Fruit fly (Drosophila melanogaster) whole organism, embryonic: ENCODE results near the gene CG9568.

ENCODE experiments used
- Adf1 ChIP-seq: fragments of 200-800 bp; sonication (Bioruptor generic); IDR thresholded peaks from 2 replicates; pipeline ENCODE4 v1.3.6; 2022; ENCODE audit warnings: missing biosample characterization, missing genetic modification characterization
- B-H2 ChIP-seq: fragments of 200-800 bp; sonication (Bioruptor generic); optimal IDR thresholded peaks from 2 replicates; lab custom pipeline; 2018; ENCODE audit warnings: missing biosample characterization, mild to moderate bottlenecking, missing genetic modification characterization
- BtbVII ChIP-seq: fragments of 200-800 bp; sonication (Bioruptor generic); optimal IDR thresholded peaks from 3 replicates; lab custom pipeline; 2017; ENCODE audit warnings: missing biosample characterization, mild to moderate bottlenecking, missing genetic modification characterization
- CG10267 ChIP-seq: fragments of 200-800 bp; sonication (Bioruptor generic); optimal IDR thresholded peaks from 2 replicates; lab custom pipeline; 2018; ENCODE audit warnings: missing biosample characterization, mild to moderate bottlenecking, missing genetic modification characterization, moderate library complexity
- CG10321 ChIP-seq: fragments of 200-800 bp; sonication (Bioruptor generic); IDR thresholded peaks from 2 replicates; pipeline ENCODE4 v1.3.6; 2022; ENCODE audit warnings: missing biosample characterization, missing genetic modification characterization
- CG11093 ChIP-seq: fragments of 200-800 bp; sonication (Bioruptor generic); IDR thresholded peaks from 3 replicates; pipeline ENCODE4 v1.3.6; 2022; ENCODE audit warnings: missing biosample characterization, missing genetic modification characterization
- CG12155 ChIP-seq: fragments of 200-800 bp; sonication (Bioruptor generic); optimal IDR thresholded peaks from 3 replicates; lab custom pipeline; 2016; ENCODE audit warnings: missing biosample characterization, missing genetic modification characterization
- CG12299 ChIP-seq: fragments of 200-800 bp; sonication (Bioruptor generic); optimal IDR thresholded peaks from 2 replicates; lab custom pipeline; 2018; ENCODE audit warnings: missing biosample characterization, mild to moderate bottlenecking, missing genetic modification characterization
- CG13424 ChIP-seq: fragments of 200-800 bp; sonication (Bioruptor generic); optimal IDR thresholded peaks from 2 replicates; lab custom pipeline; 2019; ENCODE audit warnings: missing biosample characterization, mild to moderate bottlenecking, missing genetic modification characterization, moderate library complexity
- CG14667 ChIP-seq: fragments of 200-800 bp; sonication (Bioruptor generic); IDR thresholded peaks from 2 replicates; pipeline ENCODE4 v1.3.6; 2022; ENCODE audit warnings: missing biosample characterization, missing genetic modification characterization
- CG15073 ChIP-seq: fragments of 200-800 bp; sonication (Bioruptor generic); optimal IDR thresholded peaks from 2 replicates; lab custom pipeline; 2016; ENCODE audit warnings: missing biosample characterization, missing genetic modification characterization
- CG15479 ChIP-seq: fragments of 200-800 bp; sonication (Bioruptor generic); optimal IDR thresholded peaks from 3 replicates; lab custom pipeline; 2019; ENCODE audit warnings: missing biosample characterization, mild to moderate bottlenecking, missing genetic modification characterization, moderate library complexity
- CG17186 ChIP-seq: fragments of 200-800 bp; sonication (Bioruptor generic); optimal IDR thresholded peaks from 3 replicates; lab custom pipeline; 2017; ENCODE audit warnings: missing biosample characterization, missing genetic modification reagents, missing genetic modification characterization
- CG17359 ChIP-seq: fragments of 200-800 bp; sonication (Bioruptor generic); optimal IDR thresholded peaks from 3 replicates; lab custom pipeline; 2018; ENCODE audit warnings: missing biosample characterization, mild to moderate bottlenecking, missing genetic modification characterization, moderate library complexity
- CG17829 ChIP-seq: fragments of 200-800 bp; optimal IDR thresholded peaks from 2 replicates; lab custom pipeline; 2019; ENCODE audit warnings: missing biosample characterization, mild to moderate bottlenecking, missing genetic modification characterization, moderate library complexity
- CG17912 ChIP-seq: fragments of 200-800 bp; sonication (Bioruptor generic); optimal IDR thresholded peaks from 2 replicates; lab custom pipeline; 2018; ENCODE audit warnings: missing biosample characterization, mild to moderate bottlenecking, missing genetic modification characterization
- CG32767 ChIP-seq: fragments of 200-800 bp; sonication (Bioruptor generic); IDR thresholded peaks from 2 replicates; pipeline ENCODE4 v1.3.6; 2022; ENCODE audit warnings: missing biosample characterization, missing genetic modification characterization
- CG4617 ChIP-seq: fragments of 200-800 bp; sonication (Bioruptor generic); optimal IDR thresholded peaks from 3 replicates; lab custom pipeline; 2016; ENCODE audit warnings: missing biosample characterization, missing genetic modification characterization, borderline replicate concordance
- CG4854 ChIP-seq: fragments of 200-800 bp; sonication (Bioruptor generic); optimal IDR thresholded peaks from 2 replicates; lab custom pipeline; 2016; ENCODE audit warnings: missing biosample characterization, missing genetic modification characterization, inconsistent platforms
- CG6683 ChIP-seq: fragments of 200-800 bp; sonication (Bioruptor generic); optimal IDR thresholded peaks from 2 replicates; lab custom pipeline; 2017; ENCODE audit warnings: missing biosample characterization, mild to moderate bottlenecking, missing genetic modification characterization, missing genetic modification reagents
- CG9876 ChIP-seq: fragments of 200-800 bp; sonication (Bioruptor generic); optimal IDR thresholded peaks from 2 replicates; lab custom pipeline; 2016; ENCODE audit warnings: missing biosample characterization, missing genetic modification characterization
- Dad ChIP-seq: fragments of 200-800 bp; sonication (Bioruptor generic); optimal IDR thresholded peaks from 3 replicates; lab custom pipeline; 2016; ENCODE audit warnings: missing biosample characterization, missing genetic modification characterization
- Dbx ChIP-seq: fragments of 200-800 bp; sonication (Bioruptor generic); IDR thresholded peaks from 3 replicates; pipeline ENCODE4 v1.3.6; 2022; ENCODE audit warnings: missing biosample characterization, missing genetic modification characterization
- Eip74EF ChIP-seq, 2 experiments: fragments of 200-800 bp in 1 of 2; fragments of >200 bp in 1 of 2; sonication (Bioruptor generic) in 1 of 2; optimal IDR thresholded peaks; 2 replicates each; lab custom pipeline; 2017 to 2019; ENCODE audit warnings: missing biosample characterization in 2 of 2, missing genetic modification characterization in 2 of 2, mild to moderate bottlenecking in 1 of 2, moderate library complexity in 1 of 2
- Ets65A ChIP-seq: fragments of 200-800 bp; sonication (Bioruptor generic); peaks from one replicate; lab custom pipeline; 2016; ENCODE audit warnings: missing biosample characterization, missing genetic modification characterization
- Fer1 ChIP-seq: fragments of 200-800 bp; sonication (Bioruptor generic); optimal IDR thresholded peaks from 2 replicates; lab custom pipeline; 2017; ENCODE audit warnings: missing biosample characterization, mild to moderate bottlenecking, missing genetic modification characterization
- Hmx ChIP-seq: fragments of 200-800 bp; sonication (Bioruptor generic); optimal IDR thresholded peaks from 2 replicates; lab custom pipeline; 2016; ENCODE audit warnings: missing biosample characterization, missing genetic modification characterization
- Lhr ChIP-seq: fragments of 200-800 bp; sonication (Bioruptor generic); optimal IDR thresholded peaks from 3 replicates; lab custom pipeline; 2017; ENCODE audit warnings: mild to moderate bottlenecking, missing biosample characterization, missing genetic modification reagents, missing genetic modification characterization
- MBD-R2 ChIP-seq: fragments of 200-800 bp; sonication (Bioruptor generic); IDR thresholded peaks from 2 replicates; pipeline ENCODE4 v1.3.6; 2022; ENCODE audit warnings: missing biosample characterization, missing genetic modification characterization
- Max ChIP-seq: fragments of 200-800 bp; sonication (Bioruptor generic); optimal IDR thresholded peaks from 2 replicates; lab custom pipeline; 2016; ENCODE audit warnings: missing biosample characterization, mild to moderate bottlenecking, missing genetic modification characterization
- Med ChIP-seq: fragments of 200-800 bp; sonication (Bioruptor generic); peaks from one replicate; lab custom pipeline; 2016; ENCODE audit warnings: missing biosample characterization, missing genetic modification characterization, mild to moderate bottlenecking, inconsistent platforms, moderate library complexity
- Xbp1 ChIP-seq: fragments of 200-800 bp; sonication (Bioruptor generic); optimal IDR thresholded peaks from 3 replicates; lab custom pipeline; 2016; ENCODE audit warnings: missing biosample characterization, mild to moderate bottlenecking, missing genetic modification characterization
- bowl ChIP-seq: fragments of 200-800 bp; sonication (Bioruptor generic); IDR thresholded peaks from 2 replicates; pipeline ENCODE4 v1.3.6; 2022; ENCODE audit warnings: missing biosample characterization, missing genetic modification characterization
- br ChIP-seq: fragments of >200 bp; optimal IDR thresholded peaks from 2 replicates; lab custom pipeline; 2017
- bsh ChIP-seq, 2 experiments: fragments of 200-800 bp; sonication (Bioruptor generic); optimal IDR thresholded peaks; 2 replicates each; lab custom pipeline; 2017 to 2018; ENCODE audit warnings: mild to moderate bottlenecking in 2 of 2, missing biosample characterization in 2 of 2, missing genetic modification characterization in 2 of 2, moderate library complexity in 1 of 2
- cas ChIP-seq: fragments of 200-800 bp; sonication (Bioruptor generic); IDR thresholded peaks from 2 replicates; pipeline ENCODE4 v1.3.6; 2022; ENCODE audit warnings: missing biosample characterization, missing genetic modification characterization
- caup ChIP-seq: fragments of 200-800 bp; sonication (Bioruptor generic); optimal IDR thresholded peaks from 3 replicates; lab custom pipeline; 2017; ENCODE audit warnings: missing biosample characterization, mild to moderate bottlenecking, missing genetic modification characterization, moderate library complexity; ENCODE audit not compliant: severe bottlenecking
- crol ChIP-seq: fragments of 200-800 bp; sonication (Bioruptor generic); IDR thresholded peaks from 2 replicates; pipeline ENCODE4 v1.3.6; 2022; ENCODE audit warnings: missing biosample characterization, missing genetic modification characterization
- insv ChIP-seq, 2 experiments: fragments of 200-800 bp; sonication (Bioruptor generic); optimal IDR thresholded peaks; 3 replicates each; lab custom pipeline; 2016 to 2018; ENCODE audit warnings: missing biosample characterization in 2 of 2, missing genetic modification characterization in 2 of 2
- nmo ChIP-seq: fragments of 200-800 bp; sonication (Bioruptor generic); optimal IDR thresholded peaks from 2 replicates; lab custom pipeline; 2018; ENCODE audit warnings: missing biosample characterization, mild to moderate bottlenecking, missing genetic modification characterization, moderate library complexity
- odd ChIP-seq: fragments of 200-800 bp; sonication (Bioruptor generic); optimal IDR thresholded peaks from 2 replicates; lab custom pipeline; 2017; ENCODE audit warnings: missing biosample characterization, mild to moderate bottlenecking, missing genetic modification characterization
- seq ChIP-seq: fragments of 200-800 bp; sonication (Bioruptor generic); IDR thresholded peaks from 2 replicates; pipeline ENCODE4 v1.3.6; 2022; ENCODE audit warnings: missing biosample characterization, missing genetic modification characterization
- shn ChIP-seq: fragments of 200-800 bp; sonication (Bioruptor generic); optimal IDR thresholded peaks from 3 replicates; lab custom pipeline; 2016; ENCODE audit warnings: missing biosample characterization, missing genetic modification characterization
- sqz ChIP-seq: fragments of 200-800 bp; sonication (Bioruptor generic); optimal IDR thresholded peaks from 3 replicates; lab custom pipeline; 2018; ENCODE audit warnings: missing biosample characterization, mild to moderate bottlenecking, missing genetic modification characterization
- tgo ChIP-seq: fragments of 200-800 bp; sonication (Bioruptor generic); IDR thresholded peaks from 3 replicates; pipeline ENCODE4 v1.3.6; 2022; ENCODE audit warnings: missing biosample characterization, missing genetic modification characterization
- tna ChIP-seq: fragments of 200-800 bp; sonication (Bioruptor generic); IDR thresholded peaks from 2 replicates; pipeline ENCODE4 v1.3.6; 2022; ENCODE audit warnings: missing biosample characterization, missing genetic modification characterization; ENCODE audit not compliant: partially characterized antibody
- tx ChIP-seq: fragments of 200-800 bp; sonication (Bioruptor generic); optimal IDR thresholded peaks from 2 replicates; lab custom pipeline; 2016; ENCODE audit warnings: missing biosample characterization, missing genetic modification characterization
- unpg ChIP-seq: fragments of 200-800 bp; sonication (Bioruptor generic); optimal IDR thresholded peaks from 3 replicates; lab custom pipeline; 2018; ENCODE audit warnings: missing biosample characterization, mild to moderate bottlenecking, missing genetic modification characterization, moderate library complexity
- wdn ChIP-seq: fragments of 200-800 bp; sonication (Bioruptor generic); IDR thresholded peaks from 2 replicates; pipeline ENCODE4 v1.3.6; 2022; ENCODE audit warnings: missing biosample characterization, missing genetic modification characterization

CG9568 gene

dm6 chr2L:8982584-8983302, 27.6 kb upstream of the CG9568 start (continued):
- TF ChIP-seq CG17829 (no peak), unpg (GFP tag; lab: Kevin White, UChicago) (peak; percentile 69), tgo (GFP tag; lab: Robert Waterston, UW) (peak; percentile 42; the same call in 1 of the 3 replicates), CG32767 (GFP tag; lab: Robert Waterston, UW) (0 out of 2 replicates have a peak, but pooled peaks have one; percentile 27), Xbp1 (GFP tag; lab: Kevin White, UChicago) (peak; percentile 51), CG10321 (GFP tag; lab: Robert Waterston, UW) (no peak), CG15479 (GFP tag; lab: Kevin White, UChicago) (no peak), tna (GFP tag; lab: Robert Waterston, UW) (no peak), Adf1 (GFP tag; lab: Robert Waterston, UW) (no peak), wdn (GFP tag; lab: Robert Waterston, UW) (no peak), CG12155 (peak; percentile 29), seq (peak; percentile 32; the same call in 1 of the 2 replicates), cas (GFP tag; lab: Robert Waterston, UW) (no peak), CG14667 (GFP tag; lab: Robert Waterston, UW) (no peak), Ets65A (GFP tag; lab: Kevin White, UChicago) (peak; percentile 51), crol (GFP tag; lab: Robert Waterston, UW) (no peak), CG17186 (GFP tag; lab: Kevin White, UChicago) (no peak), sqz (GFP tag; lab: Kevin White, UChicago) (peak; percentile 49), bowl (GFP tag; lab: Robert Waterston, UW) (no peak), insv (GFP tag; optimal IDR thresholded peaks at IDR 0.05; lab: Kevin White, UChicago) (no peak), CG15073 (no peak), CG12299 (tag; lab: Kevin White, UChicago) (peak; percentile 40), shn (GFP tag; lab: Kevin White, UChicago) (no peak), CG13424 (tag; lab: Kevin White, UChicago) (peak; percentile 65), Max (GFP tag; lab: Kevin White, UChicago) (peak; percentile 14), CG9876 (GFP tag; lab: Kevin White, UChicago) (no peak), tx (GFP tag; lab: Kevin White, UChicago) (no peak), br (lab: Kevin White, UChicago) (no peak), Eip74EF (GFP tag; optimal IDR thresholded peaks at IDR 0.05; lab: Kevin White, UChicago) (peak in 1 of 2 experiments; percentile 59), Med (peak; percentile 89), MBD-R2 (GFP tag; lab: Robert Waterston, UW) (no peak), nmo (GFP tag; lab: Kevin White, UChicago) (peak; percentile 43), Dbx (peak; percentile 31; the same call in 1 of the 3 replicates), Fer1 (GFP tag; lab: Kevin White, UChicago) (peak; percentile 46), Lhr (GFP tag; lab: Kevin White, UChicago) (no peak), CG4854 (GFP tag; lab: Kevin White, UChicago) (no peak), Hmx (no peak), caup (peak; percentile 27), B-H2 (GFP tag; lab: Kevin White, UChicago) (no peak), CG6683 (GFP tag; lab: Kevin White, UChicago) (peak; percentile 4), CG4617 (GFP tag; lab: Kevin White, UChicago) (no peak), bsh (GFP tag; optimal IDR thresholded peaks at IDR 0.05; lab: Kevin White, UChicago) (peak in 1 of 2 experiments; percentile 23), CG11093 (GFP tag; lab: Robert Waterston, UW) (0 out of 3 replicates have a peak, but pooled peaks have one; percentile 31), CG17359 (tag; lab: Kevin White, UChicago) (peak; percentile 70), odd (peak; percentile 53), Dad (GFP tag; lab: Kevin White, UChicago) (no peak), CG10267 (tag; lab: Kevin White, UChicago) (peak; percentile 34), CG17912 (no peak), BtbVII (GFP tag; lab: Kevin White, UChicago) (peak; percentile 40)
